Worm (Caenorhabditis elegans): ENCODE data around the gene pygo-1.

DNA sequence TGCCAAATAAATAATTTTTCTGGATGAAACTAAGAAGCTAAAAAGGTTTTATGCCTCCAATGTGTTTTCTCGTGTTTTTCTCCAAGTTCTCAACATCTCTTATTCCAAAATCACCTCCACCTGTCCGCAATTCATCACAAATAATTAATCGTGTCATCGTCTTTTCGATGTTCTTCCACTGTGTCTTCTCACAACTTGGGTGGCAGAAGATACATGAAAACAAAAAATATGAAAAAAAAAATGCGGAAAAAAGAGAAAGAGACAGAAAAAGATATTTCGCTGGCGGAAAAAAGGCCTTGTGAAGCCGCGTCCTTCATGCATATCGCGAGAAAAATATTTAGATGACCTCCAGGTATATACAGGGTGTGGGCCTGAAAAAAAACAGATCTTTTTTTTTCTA, 9.3 kb upstream of the pygo-1 start:
- TF ChIP-seq elt-3 (tag; optimal IDR thresholded peaks at IDR 0.05) = no peak
- no peak for TF ChIP-seq lin-15B (tag; optimal IDR thresholded peaks at IDR 0.05)
- TF ChIP-seq jun-1 (tag; optimal IDR thresholded peaks at IDR 0.05) = no peak
- no peak for TF ChIP-seq nhr-77 (tag; optimal IDR thresholded peaks at IDR 0.05)
- TF ChIP-seq nhr-237 (tag; optimal IDR thresholded peaks at IDR 0.05) = no peak
- no peak for TF ChIP-seq ZK546.5 (tag; optimal IDR thresholded peaks at IDR 0.05)
- no peak for TF ChIP-seq daf-12 (tag; optimal IDR thresholded peaks at IDR 0.05)
- TF ChIP-seq nhr-11 (tag; optimal IDR thresholded peaks at IDR 0.05) = no peak
- no peak for TF ChIP-seq nhr-28 (tag; optimal IDR thresholded peaks at IDR 0.05)
- no peak for TF ChIP-seq nhr-12 (tag; optimal IDR thresholded peaks at IDR 0.05)
- no peak for TF ChIP-seq nhr-76 (tag; optimal IDR thresholded peaks at IDR 0.05)
- no peak for TF ChIP-seq mdl-1 (tag; optimal IDR thresholded peaks at IDR 0.05)
- TF ChIP-seq ztf-4 (tag; optimal IDR thresholded peaks at IDR 0.05) = no peak
